Worm (Caenorhabditis elegans) whole organism, L2 larva: ENCODE results near the gene mfsd-6.

Experiments used
- Y55F3AM.14 ChIP-seq: fragments of 200-800 bp; sonication (Bioruptor generic); optimal IDR thresholded peaks from 2 replicates; lab custom pipeline; 2018; ENCODE audit warnings: mild to moderate bottlenecking, missing genetic modification characterization, missing compliant biosample characterization
- ama-1 ChIP-seq: fragments of 150-350 bp; optimal IDR thresholded peaks from 2 replicates; lab custom pipeline; 2018; ENCODE audit warnings: inconsistent platforms
- crh-2 ChIP-seq: sonication (generic microtip); optimal IDR thresholded peaks from 2 replicates; lab custom pipeline; 2017; ENCODE audit warnings: missing biosample characterization, missing genetic modification characterization
- fos-1 ChIP-seq: fragments of 150-350 bp; optimal IDR thresholded peaks from 2 replicates; lab custom pipeline; 2014; ENCODE audit warnings: missing biosample characterization, missing genetic modification characterization
- gmeb-1 ChIP-seq: fragments of 150-350 bp; optimal IDR thresholded peaks from 2 replicates; lab custom pipeline; 2014; ENCODE audit warnings: missing biosample characterization, missing genetic modification characterization
- lin-11 ChIP-seq: fragments of 150-350 bp; sonication (generic microtip); optimal IDR thresholded peaks from 2 replicates; lab custom pipeline; 2014; ENCODE audit warnings: missing biosample characterization, missing genetic modification characterization, inconsistent platforms, mixed read lengths
- lsy-2 ChIP-seq, 2 experiments: fragments of 150-350 bp in 1 of 2; sonication (generic microtip) in 1 of 2; optimal IDR thresholded peaks; 2 replicates each; lab custom pipeline; 2014 to 2017; ENCODE audit warnings: missing biosample characterization in 2 of 2, missing genetic modification characterization in 2 of 2
- nhr-237 ChIP-seq: fragments of 150-350 bp; optimal IDR thresholded peaks from 2 replicates; lab custom pipeline; 2014; ENCODE audit warnings: missing biosample characterization, missing genetic modification characterization
- nhr-25 ChIP-seq: fragments of 150-350 bp; sonication (generic microtip); optimal IDR thresholded peaks from 3 replicates; lab custom pipeline; 2014; ENCODE audit warnings: missing biosample characterization, missing genetic modification characterization
- nhr-77 ChIP-seq: fragments of 150-350 bp; optimal IDR thresholded peaks from 2 replicates; lab custom pipeline; 2014; ENCODE audit warnings: missing biosample characterization, missing genetic modification characterization
- snpc-4 ChIP-seq: fragments of 150-350 bp; optimal IDR thresholded peaks from 2 replicates; lab custom pipeline; 2014; ENCODE audit warnings: missing biosample characterization, missing genetic modification characterization
- unc-62 ChIP-seq: fragments of 150-350 bp; optimal IDR thresholded peaks from 2 replicates; lab custom pipeline; 2014; ENCODE audit warnings: missing biosample characterization, missing genetic modification reagents, missing genetic modification characterization
- ztf-4 ChIP-seq: fragments of 150-350 bp; optimal IDR thresholded peaks from 2 replicates; lab custom pipeline; 2014; ENCODE audit warnings: missing biosample characterization, missing genetic modification characterization

ce11 chrIII:7565247-7565646 is 14.0 kb downstream of the mfsd-6 start, which contains the start of gene ttr-8:
- TF ChIP-seq nhr-25 (tag; lab: Kevin White, UChicago) (no peak), crh-2 (tag; lab: Kevin White, UChicago) (no peak), nhr-77 (tag; lab: Kevin White, UChicago) (no peak), unc-62 (no peak), lin-11 (tag; lab: Kevin White, UChicago) (no peak), Y55F3AM.14 (GFP tag; lab: Kevin White, UChicago) (no peak), ama-1 (lab: Kevin White, UChicago) (no peak), ztf-4 (tag; lab: Kevin White, UChicago) (no peak), nhr-237 (tag; lab: Kevin White, UChicago) (no peak), snpc-4 (tag; lab: Kevin White, UChicago) (no peak), gmeb-1 (tag; lab: Kevin White, UChicago) (no peak), fos-1 (tag; lab: Kevin White, UChicago) (no peak), lsy-2 (tag; optimal IDR thresholded peaks at IDR 0.05; lab: Kevin White, UChicago) (no peak)
